Worm (Caenorhabditis elegans): ENCODE data around the gene nspc-13.

- TF ChIP-seq mdl-1 (tag; optimal IDR thresholded peaks at IDR 0.05) (no peak), ztf-11 (tag; optimal IDR thresholded peaks at IDR 0.05) (no peak), nhr-28 (tag; optimal IDR thresholded peaks at IDR 0.05) (no peak), elt-2 (tag; optimal IDR thresholded peaks at IDR 0.05) (peak; percentile 29), tbx-2 (tag; optimal IDR thresholded peaks at IDR 0.05) (no peak), ama-1 (optimal IDR thresholded peaks at IDR 0.05) (no peak), skn-1 (tag; optimal IDR thresholded peaks at IDR 0.05) (no peak), unc-39 (tag; optimal IDR thresholded peaks at IDR 0.05) (no peak), nhr-77 (tag; optimal IDR thresholded peaks at IDR 0.05) (no peak), pqm-1 (tag; optimal IDR thresholded peaks at IDR 0.05) (peak; percentile 3)
Measured at ce11 chrX:12352872-12353271, 4.4 kb upstream of the nspc-13 start, which contains the start of gene F42F12.4.
